Worm (Caenorhabditis elegans) whole organism, early embryonic: ENCODE measurements around the gene nfx-1.

Source experiments
- B0310.2 ChIP-seq: sonication (generic microtip); optimal IDR thresholded peaks from 2 replicates; lab custom pipeline; 2016; ENCODE audit warnings: mild to moderate bottlenecking, missing genetic modification characterization, missing compliant biosample characterization
- F13C5.2 ChIP-seq: sonication (generic microtip); optimal IDR thresholded peaks from 2 replicates; lab custom pipeline; 2017; ENCODE audit warnings: mild to moderate bottlenecking, missing genetic modification characterization, inconsistent platforms, missing compliant biosample characterization
- aly-1 ChIP-seq: sonication (generic microtip); optimal IDR thresholded peaks from 2 replicates; lab custom pipeline; 2016; ENCODE audit warnings: missing genetic modification characterization, missing compliant biosample characterization
- ama-1 ChIP-seq: fragments of 150-350 bp; optimal IDR thresholded peaks from 2 replicates; lab custom pipeline; 2014
- ceh-13 ChIP-seq: fragments of 200-800 bp; sonication (Bioruptor generic); optimal IDR thresholded peaks from 2 replicates; lab custom pipeline; 2018; ENCODE audit warnings: mild to moderate bottlenecking, missing genetic modification characterization, missing compliant biosample characterization
- ceh-36 ChIP-seq: sonication (generic microtip); optimal IDR thresholded peaks from 2 replicates; lab custom pipeline; 2016; ENCODE audit warnings: missing genetic modification characterization, inconsistent platforms, missing compliant biosample characterization
- ets-7 ChIP-seq: sonication (generic microtip); optimal IDR thresholded peaks from 2 replicates; lab custom pipeline; 2016; ENCODE audit warnings: missing genotype, missing genetic modification characterization, missing compliant biosample characterization
- flt-1 ChIP-seq: fragments of 200-800 bp; sonication (Bioruptor generic); IDR thresholded peaks from 2 replicates; pipeline ENCODE4 v1.3.6; 2022; ENCODE audit warnings: missing genetic modification characterization, missing compliant biosample characterization
- hmbx-1 ChIP-seq: sonication (generic microtip); optimal IDR thresholded peaks from 2 replicates; lab custom pipeline; 2016; ENCODE audit warnings: mild to moderate bottlenecking, missing genetic modification characterization, missing compliant biosample characterization
- hmg-4 ChIP-seq: fragments of 200-800 bp; sonication (Bioruptor generic); optimal IDR thresholded peaks from 2 replicates; lab custom pipeline; 2018; ENCODE audit warnings: mild to moderate bottlenecking, missing genetic modification characterization, missing compliant biosample characterization
- hnd-1 ChIP-seq: sonication (generic microtip); optimal IDR thresholded peaks from 2 replicates; lab custom pipeline; 2016; ENCODE audit warnings: missing genetic modification characterization, missing compliant biosample characterization
- pes-1 ChIP-seq: fragments of 200-800 bp; sonication (Bioruptor generic); IDR thresholded peaks from 2 replicates; pipeline ENCODE4 v1.3.6; 2022; ENCODE audit warnings: missing genetic modification reagents, missing genetic modification characterization, missing compliant biosample characterization
- scrt-1 ChIP-seq: fragments of 200-800 bp; sonication (Bioruptor generic); IDR thresholded peaks from 2 replicates; pipeline ENCODE4 v1.3.6; 2022; ENCODE audit warnings: missing genetic modification characterization, missing compliant biosample characterization
- sea-1 ChIP-seq: fragments of 200-800 bp; sonication (Bioruptor generic); conservative IDR thresholded peaks from 2 replicates; pipeline ENCODE4 v1.3.6; 2022; ENCODE audit warnings: missing genetic modification characterization, missing compliant biosample characterization
- tbx-11 ChIP-seq: fragments of 200-800 bp; sonication (Bioruptor generic); IDR thresholded peaks from 2 replicates; pipeline ENCODE4 v1.3.6; 2022; ENCODE audit warnings: missing genetic modification characterization, missing compliant biosample characterization
- tbx-37 ChIP-seq: fragments of 200-800 bp; sonication (Bioruptor generic); conservative IDR thresholded peaks from 2 replicates; pipeline ENCODE4 v1.3.6; 2022; ENCODE audit warnings: missing genetic modification reagents, missing genetic modification characterization, missing compliant biosample characterization
- tra-4 ChIP-seq: sonication (generic microtip); optimal IDR thresholded peaks from 2 replicates; lab custom pipeline; 2017; ENCODE audit warnings: missing genetic modification characterization, missing compliant biosample characterization

Gene nfx-1

DNA sequence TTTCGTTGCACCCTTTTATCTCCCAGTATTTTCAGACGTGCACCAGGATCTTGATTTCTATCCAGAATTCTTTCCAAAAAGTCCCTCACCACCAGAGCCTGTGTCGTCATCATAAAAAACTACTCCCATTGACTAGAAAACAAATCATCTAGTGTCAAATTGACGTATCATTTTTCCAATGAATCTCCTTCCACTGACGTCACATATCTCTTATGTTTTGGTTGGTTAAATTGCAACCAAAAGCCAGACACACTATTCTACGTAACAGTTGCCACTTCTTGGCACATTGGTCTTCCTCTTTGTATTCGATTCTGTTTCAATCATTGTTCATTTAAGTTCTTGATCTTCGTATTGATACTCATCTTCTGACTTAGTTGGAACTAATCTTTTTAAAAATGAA lies 22.9 kb downstream of the nfx-1 start:
- TF ChIP-seq hnd-1 (no peak), hmbx-1 (tag; lab: Kevin White, UChicago) (no peak), pes-1 (GFP tag; lab: Robert Waterston, UW) (no peak), ceh-36 (tag; lab: Kevin White, UChicago) (no peak), ets-7 (tag; lab: Kevin White, UChicago) (no peak), scrt-1 (GFP tag; lab: Robert Waterston, UW) (no peak), ceh-13 (GFP tag; lab: Kevin White, UChicago) (no peak), hmg-4 (GFP tag; lab: Kevin White, UChicago) (no peak), B0310.2 (no peak), sea-1 (GFP tag; lab: Robert Waterston, UW) (no peak), ama-1 (lab: Kevin White, UChicago) (no peak), tbx-37 (no peak), F13C5.2 (tag; lab: Kevin White, UChicago) (no peak)

DNA sequence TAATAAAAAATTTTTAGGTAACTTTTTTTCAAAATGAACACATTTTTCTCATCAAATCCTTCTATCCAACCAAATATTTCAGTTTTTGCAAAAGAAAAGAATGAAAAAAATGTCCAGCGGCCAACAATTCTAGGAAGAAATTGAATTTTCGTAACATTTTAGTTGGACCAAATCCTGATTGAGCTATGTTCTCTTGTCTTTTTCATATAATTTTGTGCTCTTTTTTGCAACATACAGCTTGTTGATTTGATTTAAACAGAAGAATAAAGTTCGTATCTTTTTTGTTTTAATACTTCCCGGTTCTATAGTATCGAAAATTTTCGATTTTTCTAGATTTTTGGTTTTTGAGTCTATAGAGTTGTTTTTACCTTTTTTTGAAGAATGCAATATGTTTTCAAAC lies 24.2 kb downstream of the nfx-1 start:
- TF ChIP-seq F13C5.2 (tag; lab: Kevin White, UChicago): no peak
- no peak for TF ChIP-seq sea-1 (GFP tag; lab: Robert Waterston, UW)
- TF ChIP-seq aly-1 (tag; lab: Kevin White, UChicago): no peak

DNA sequence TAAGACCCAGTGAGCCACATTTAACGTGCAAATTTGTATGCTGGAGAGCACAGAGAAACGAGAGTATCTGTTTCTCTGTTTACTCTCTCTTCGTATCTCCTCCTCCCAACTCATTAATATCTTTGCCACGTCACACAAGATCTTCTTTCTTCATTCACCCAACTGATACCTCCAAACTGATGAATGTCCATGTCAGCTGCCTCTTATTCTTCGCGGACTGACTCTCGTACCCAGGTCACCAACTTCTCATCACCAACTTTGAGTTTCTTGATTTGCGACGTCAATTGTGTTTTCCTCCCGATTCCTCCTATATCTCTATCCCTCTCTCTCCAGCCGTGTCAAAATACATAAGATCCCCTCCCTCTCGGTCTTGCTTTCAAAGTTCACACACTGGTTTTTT lies 27.2 kb downstream of the nfx-1 start:
- TF ChIP-seq aly-1 (tag; lab: Kevin White, UChicago) (no peak), tbx-11 (no peak), sea-1 (GFP tag; lab: Robert Waterston, UW) (no peak), pes-1 (GFP tag; lab: Robert Waterston, UW) (no peak), hnd-1 (no peak), ceh-13 (GFP tag; lab: Kevin White, UChicago) (no peak), scrt-1 (GFP tag; lab: Robert Waterston, UW) (no peak), ama-1 (lab: Kevin White, UChicago) (no peak), tbx-37 (no peak), F13C5.2 (tag; lab: Kevin White, UChicago) (no peak)

DNA sequence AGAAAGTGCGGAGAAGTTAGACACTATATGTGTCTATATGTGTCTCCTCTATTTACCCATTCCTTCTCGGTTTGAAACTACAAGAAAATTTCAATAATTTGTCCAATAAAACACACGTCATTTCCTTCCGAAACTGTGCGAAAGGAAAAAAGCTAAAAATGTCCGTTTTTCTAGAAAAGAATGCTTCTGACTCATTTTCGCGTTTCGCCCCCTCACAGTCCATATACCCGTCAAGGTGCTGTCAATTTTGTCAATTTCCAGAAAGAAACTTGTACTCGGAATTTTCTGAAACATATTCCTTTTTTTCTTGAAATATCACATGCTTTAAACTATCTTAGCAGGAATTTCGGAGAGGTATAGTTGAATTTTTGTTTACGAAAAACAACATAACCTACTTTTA lies 27.6 kb downstream of the nfx-1 start:
- TF ChIP-seq hnd-1: no peak

DNA sequence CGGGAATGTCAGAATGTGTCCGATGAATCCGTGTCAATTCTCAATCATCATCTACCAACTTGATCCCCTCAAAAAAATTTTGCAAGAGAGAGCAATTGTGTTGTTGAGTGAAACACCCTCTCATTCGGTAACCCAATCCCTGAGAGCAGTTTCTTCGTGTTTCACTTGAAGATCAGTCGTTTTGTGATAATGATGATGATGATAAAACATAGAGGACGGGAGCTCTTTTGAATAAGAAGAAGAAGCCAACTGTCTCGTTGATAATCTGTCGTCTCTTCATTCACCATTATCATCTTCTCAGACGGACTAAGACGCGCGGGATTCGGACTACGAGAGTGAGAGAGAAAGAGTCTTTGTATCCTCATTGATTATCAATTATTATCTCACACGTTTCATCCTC lies 29.9 kb downstream of the nfx-1 start:
- no peak for TF ChIP-seq ets-7 (tag; lab: Kevin White, UChicago)
- TF ChIP-seq scrt-1 (GFP tag; lab: Robert Waterston, UW): no peak
- no peak for TF ChIP-seq tra-4 (tag; lab: Kevin White, UChicago)
- TF ChIP-seq tbx-11: no peak
- TF ChIP-seq F13C5.2 (tag; lab: Kevin White, UChicago): no peak
- no peak for TF ChIP-seq B0310.2
- TF ChIP-seq sea-1 (GFP tag; lab: Robert Waterston, UW): no peak
- no peak for TF ChIP-seq ama-1 (lab: Kevin White, UChicago)
- TF ChIP-seq hmbx-1 (tag; lab: Kevin White, UChicago): no peak
- TF ChIP-seq hnd-1: no peak
- no peak for TF ChIP-seq tbx-37
- no peak for TF ChIP-seq ceh-13 (GFP tag; lab: Kevin White, UChicago)
- no peak for TF ChIP-seq ceh-36 (tag; lab: Kevin White, UChicago)
- TF ChIP-seq flt-1 (GFP tag; lab: Robert Waterston, UW): no peak
- no peak for TF ChIP-seq pes-1 (GFP tag; lab: Robert Waterston, UW)

DNA sequence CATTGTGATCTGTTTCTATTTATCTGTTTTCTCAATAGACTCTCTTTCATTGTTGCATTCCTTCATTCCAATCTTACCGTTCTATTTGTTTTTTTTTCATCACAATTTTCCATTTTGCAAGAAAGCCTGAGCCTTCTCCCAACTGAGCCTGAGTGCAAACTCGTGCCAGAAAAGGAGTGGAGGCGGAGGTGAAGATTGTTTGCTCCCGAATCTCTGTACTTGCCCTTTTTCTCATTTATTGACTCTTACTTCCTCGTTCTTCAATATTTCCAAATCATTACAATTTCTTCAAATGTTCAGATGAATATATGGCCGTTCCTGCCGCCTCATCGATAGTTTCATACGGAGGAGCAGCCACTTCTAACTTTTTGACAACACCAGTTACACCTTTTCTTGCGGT lies 31.6 kb downstream of the nfx-1 start, which contains the start of gene let-756:
TSS of gene let-756 (plus strand) at position 301 of the 400 bp plus-strand sequence.
- no peak for TF ChIP-seq hnd-1
- no peak for TF ChIP-seq ceh-13 (GFP tag; lab: Kevin White, UChicago)
- TF ChIP-seq ama-1 (lab: Kevin White, UChicago): no peak
- no peak for TF ChIP-seq sea-1 (GFP tag; lab: Robert Waterston, UW)
- no peak for TF ChIP-seq tra-4 (tag; lab: Kevin White, UChicago)
- TF ChIP-seq pes-1 (GFP tag; lab: Robert Waterston, UW): no peak
- TF ChIP-seq B0310.2: no peak
- no peak for TF ChIP-seq tbx-37
- no peak for TF ChIP-seq ceh-36 (tag; lab: Kevin White, UChicago)
- no peak for TF ChIP-seq ets-7 (tag; lab: Kevin White, UChicago)
- no peak for TF ChIP-seq aly-1 (tag; lab: Kevin White, UChicago)
- TF ChIP-seq scrt-1 (GFP tag; lab: Robert Waterston, UW): no peak

DNA sequence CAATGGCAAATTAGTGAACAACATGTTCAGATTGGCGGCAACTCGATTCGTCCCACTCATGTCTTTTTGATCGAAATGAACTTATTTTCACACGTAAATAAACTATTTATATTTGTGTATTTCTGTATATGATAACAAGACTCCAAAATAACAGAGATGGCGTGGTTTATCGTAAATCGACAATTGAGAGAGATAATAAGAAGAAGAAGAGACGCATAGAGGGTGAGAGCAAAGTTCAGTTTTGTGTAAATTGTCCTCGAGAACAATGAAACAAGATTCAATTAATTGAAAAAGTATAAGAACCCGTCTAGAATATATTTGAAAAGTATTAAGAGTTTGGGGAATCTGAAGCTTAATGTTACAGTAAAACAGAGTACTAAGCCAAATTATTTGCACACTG lies 36.3 kb downstream of the nfx-1 start:
- no peak for TF ChIP-seq tbx-37

DNA sequence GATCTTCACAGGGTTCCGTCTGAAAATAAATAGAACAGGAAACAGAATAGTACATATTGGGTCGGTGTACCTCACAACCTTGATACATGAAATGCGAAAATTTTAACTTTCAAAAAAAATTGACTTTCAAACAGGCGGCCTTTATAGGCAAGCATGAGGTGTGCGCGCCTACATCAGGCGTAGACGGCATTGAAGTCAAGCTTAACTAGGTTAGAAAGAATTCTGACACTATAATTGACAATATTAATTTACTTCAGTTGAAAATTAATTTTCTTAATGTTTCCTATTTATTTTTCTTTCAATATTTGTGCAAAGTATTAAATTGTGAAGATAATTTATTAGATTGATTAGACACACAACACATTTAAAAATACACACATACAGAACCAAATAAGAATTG lies 36.7 kb downstream of the nfx-1 start, which contains the start of gene C05D11.5:
TSS of gene C05D11.5 (minus strand) at position 101 of the 400 bp plus-strand sequence.
- no peak for TF ChIP-seq tra-4 (tag; lab: Kevin White, UChicago)
- no peak for TF ChIP-seq scrt-1 (GFP tag; lab: Robert Waterston, UW)
- no peak for TF ChIP-seq aly-1 (tag; lab: Kevin White, UChicago)
- TF ChIP-seq ets-7 (tag; lab: Kevin White, UChicago): no peak
- TF ChIP-seq ama-1 (lab: Kevin White, UChicago): no peak
